Worm (Caenorhabditis elegans) whole organism, L2 larva: Measurements from ENCODE around the gene snfc-5.

Experiments
- C34F6.9 ChIP-seq: fragments of 150-350 bp; optimal IDR thresholded peaks from 2 replicates; lab custom pipeline; 2014; ENCODE audit warnings: missing biosample characterization, missing genetic modification characterization
- F13H6.1 ChIP-seq: sonication (generic microtip); optimal IDR thresholded peaks from 2 replicates; lab custom pipeline; 2016; ENCODE audit warnings: missing genetic modification characterization, missing compliant biosample characterization
- Y55F3AM.14 ChIP-seq: fragments of 200-800 bp; sonication (Bioruptor generic); optimal IDR thresholded peaks from 2 replicates; lab custom pipeline; 2018; ENCODE audit warnings: mild to moderate bottlenecking, missing genetic modification characterization, missing compliant biosample characterization
- ZK546.5 ChIP-seq: sonication (generic microtip); optimal IDR thresholded peaks from 2 replicates; lab custom pipeline; 2017; ENCODE audit warnings: missing biosample characterization, missing genetic modification characterization
- alr-1 ChIP-seq: fragments of 150-350 bp; optimal IDR thresholded peaks from 2 replicates; lab custom pipeline; 2014; ENCODE audit warnings: missing biosample characterization, missing genetic modification characterization
- aly-2 ChIP-seq: fragments of 150-350 bp; optimal IDR thresholded peaks from 2 replicates; lab custom pipeline; 2014; ENCODE audit warnings: missing biosample characterization, missing genetic modification characterization
- ama-1 ChIP-seq: fragments of 150-350 bp; optimal IDR thresholded peaks from 2 replicates; lab custom pipeline; 2018; ENCODE audit warnings: inconsistent platforms
- blmp-1 ChIP-seq: sonication (generic microtip); optimal IDR thresholded peaks from 2 replicates; lab custom pipeline; 2017; ENCODE audit warnings: missing genetic modification characterization, mild to moderate bottlenecking, missing compliant biosample characterization, antibody characterized with exemption, moderate library complexity; ENCODE audit not compliant: insufficient read depth
- ceh-82 ChIP-seq: fragments of 150-350 bp; optimal IDR thresholded peaks from 2 replicates; lab custom pipeline; 2014; ENCODE audit warnings: missing biosample characterization, missing genetic modification characterization
- crh-2 ChIP-seq: sonication (generic microtip); optimal IDR thresholded peaks from 2 replicates; lab custom pipeline; 2017; ENCODE audit warnings: missing biosample characterization, missing genetic modification characterization
- elt-1 ChIP-seq: fragments of 150-350 bp; optimal IDR thresholded peaks from 2 replicates; lab custom pipeline; 2014; ENCODE audit warnings: missing biosample characterization, missing genetic modification characterization
- elt-3 ChIP-seq: sonication (generic microtip); optimal IDR thresholded peaks from 2 replicates; lab custom pipeline; 2017; ENCODE audit warnings: missing biosample characterization, missing genetic modification characterization
- fos-1 ChIP-seq: fragments of 150-350 bp; optimal IDR thresholded peaks from 2 replicates; lab custom pipeline; 2014; ENCODE audit warnings: missing biosample characterization, missing genetic modification characterization
- lin-11 ChIP-seq: fragments of 150-350 bp; sonication (generic microtip); optimal IDR thresholded peaks from 2 replicates; lab custom pipeline; 2014; ENCODE audit warnings: missing biosample characterization, missing genetic modification characterization, inconsistent platforms, mixed read lengths
- lin-13 ChIP-seq: fragments of 150-350 bp; optimal IDR thresholded peaks from 2 replicates; lab custom pipeline; 2014; ENCODE audit warnings: missing biosample characterization, missing genetic modification reagents, missing genetic modification characterization
- lin-39 ChIP-seq: fragments of 150-350 bp; optimal IDR thresholded peaks from 2 replicates; lab custom pipeline; 2014; ENCODE audit warnings: missing biosample characterization, missing genetic modification reagents, missing genetic modification characterization
- lsy-2 ChIP-seq, 2 experiments: fragments of 150-350 bp in 1 of 2; sonication (generic microtip) in 1 of 2; optimal IDR thresholded peaks; 2 replicates each; lab custom pipeline; 2014 to 2017; ENCODE audit warnings: missing biosample characterization in 2 of 2, missing genetic modification characterization in 2 of 2
- mab-5 ChIP-seq: fragments of 150-350 bp; optimal IDR thresholded peaks from 2 replicates; lab custom pipeline; 2014; ENCODE audit warnings: missing biosample characterization, missing genetic modification characterization
- mbf-1 ChIP-seq: sonication (generic microtip); optimal IDR thresholded peaks from 2 replicates; lab custom pipeline; 2017; ENCODE audit warnings: missing biosample characterization, missing genetic modification characterization
- nhr-11 ChIP-seq: fragments of 150-350 bp; optimal IDR thresholded peaks from 2 replicates; lab custom pipeline; 2014; ENCODE audit warnings: missing biosample characterization, missing genetic modification characterization
- nhr-129 ChIP-seq: fragments of 150-350 bp; optimal IDR thresholded peaks from 2 replicates; lab custom pipeline; 2014; ENCODE audit warnings: missing biosample characterization, missing genetic modification characterization
- nhr-21 ChIP-seq: fragments of 150-350 bp; optimal IDR thresholded peaks from 2 replicates; lab custom pipeline; 2014; ENCODE audit warnings: missing biosample characterization, missing genetic modification characterization
- nhr-23 ChIP-seq: fragments of 150-350 bp; optimal IDR thresholded peaks from 2 replicates; lab custom pipeline; 2014; ENCODE audit warnings: missing biosample characterization, missing genetic modification reagents, missing genetic modification characterization
- nhr-237 ChIP-seq: fragments of 150-350 bp; optimal IDR thresholded peaks from 2 replicates; lab custom pipeline; 2014; ENCODE audit warnings: missing biosample characterization, missing genetic modification characterization
- nhr-25 ChIP-seq: fragments of 150-350 bp; sonication (generic microtip); optimal IDR thresholded peaks from 3 replicates; lab custom pipeline; 2014; ENCODE audit warnings: missing biosample characterization, missing genetic modification characterization
- nhr-6 ChIP-seq: fragments of 150-350 bp; optimal IDR thresholded peaks from 2 replicates; lab custom pipeline; 2014; ENCODE audit warnings: missing biosample characterization, missing genetic modification characterization
- nhr-77 ChIP-seq: fragments of 150-350 bp; optimal IDR thresholded peaks from 2 replicates; lab custom pipeline; 2014; ENCODE audit warnings: missing biosample characterization, missing genetic modification characterization
- peb-1 ChIP-seq: fragments of 150-350 bp; optimal IDR thresholded peaks from 2 replicates; lab custom pipeline; 2014; ENCODE audit warnings: missing biosample characterization, missing genetic modification characterization
- sem-4 ChIP-seq: fragments of 150-350 bp; optimal IDR thresholded peaks from 2 replicates; lab custom pipeline; 2014; ENCODE audit warnings: missing biosample characterization, missing genetic modification reagents, missing genetic modification characterization
- skn-1 ChIP-seq: sonication (generic microtip); optimal IDR thresholded peaks from 2 replicates; lab custom pipeline; 2017; ENCODE audit warnings: missing biosample characterization, missing genetic modification characterization
- sma-3 ChIP-seq: sonication (generic microtip); optimal IDR thresholded peaks from 2 replicates; lab custom pipeline; 2016; ENCODE audit warnings: missing genetic modification reagents, missing genetic modification characterization, missing compliant biosample characterization
- unc-55 ChIP-seq: fragments of 150-350 bp; sonication (generic microtip); optimal IDR thresholded peaks from 3 replicates; lab custom pipeline; 2014; ENCODE audit warnings: missing biosample characterization, missing genetic modification reagents, missing genetic modification characterization
- zag-1 ChIP-seq: fragments of 150-350 bp; optimal IDR thresholded peaks from 2 replicates; lab custom pipeline; 2014; ENCODE audit warnings: missing biosample characterization, missing genetic modification characterization
- ztf-1 ChIP-seq: fragments of 200-800 bp; sonication (Bioruptor generic); conservative IDR thresholded peaks from 2 replicates; pipeline ENCODE4 v1.3.6; 2022; ENCODE audit warnings: missing genetic modification characterization, missing compliant biosample characterization
- ztf-11 ChIP-seq: sonication (generic microtip); optimal IDR thresholded peaks from 2 replicates; lab custom pipeline; 2017; ENCODE audit warnings: missing biosample characterization, missing genetic modification characterization
- ztf-4 ChIP-seq: fragments of 150-350 bp; optimal IDR thresholded peaks from 2 replicates; lab custom pipeline; 2014; ENCODE audit warnings: missing biosample characterization, missing genetic modification characterization

Gene snfc-5

DNA sequence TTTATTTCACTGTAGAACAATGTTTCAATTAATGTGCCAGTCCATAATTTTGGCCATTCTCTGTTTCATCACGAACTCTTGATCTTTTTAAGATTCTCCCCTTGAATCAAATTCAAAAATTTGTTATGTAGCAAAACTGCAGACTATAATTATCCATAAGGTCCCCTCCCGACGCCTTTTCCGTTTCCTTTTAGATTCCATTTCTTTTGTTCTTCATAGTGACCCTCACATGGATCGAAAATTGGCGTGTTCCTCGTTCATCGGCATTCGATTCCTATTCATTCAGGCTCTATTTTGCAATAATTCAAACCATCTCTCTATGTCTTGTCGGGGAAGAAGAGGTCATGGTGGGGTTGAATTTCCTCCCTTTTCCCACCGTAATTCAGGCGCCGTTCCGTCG lies 39.9 kb downstream of the snfc-5 start:
- TF ChIP-seq skn-1 (tag; lab: Kevin White, UChicago) = no peak
- no peak for TF ChIP-seq F13H6.1 (tag; lab: Kevin White, UChicago)
- TF ChIP-seq lin-11 (tag; lab: Kevin White, UChicago) = no peak
- no peak for TF ChIP-seq ztf-1 (GFP tag; lab: Robert Waterston, UW)
- no peak for TF ChIP-seq nhr-6
- TF ChIP-seq nhr-129 (tag; lab: Kevin White, UChicago) = no peak
- no peak for TF ChIP-seq ama-1 (lab: Kevin White, UChicago)

DNA sequence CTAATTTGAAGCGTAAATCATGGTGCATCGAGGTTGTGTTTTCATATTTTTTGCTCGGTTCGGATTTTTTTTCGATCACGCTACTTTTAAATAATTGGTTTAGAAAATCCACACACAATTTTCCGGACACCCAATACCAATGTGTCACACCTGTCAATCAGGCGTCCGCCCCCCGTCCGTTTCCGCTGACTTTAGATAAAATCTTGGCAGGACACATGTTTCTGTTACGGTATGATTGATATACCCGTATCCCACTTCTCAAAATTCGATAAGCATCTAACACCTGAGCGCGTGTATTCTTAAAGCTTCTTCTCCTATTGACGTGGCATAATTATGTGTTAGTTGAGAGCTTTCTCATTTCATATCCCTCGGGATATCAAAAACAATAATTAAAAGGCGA lies 43.4 kb downstream of the snfc-5 start:
- TF ChIP-seq sem-4 (tag; lab: Kevin White, UChicago) = no peak
- no peak for TF ChIP-seq ZK546.5 (tag; lab: Kevin White, UChicago)
- TF ChIP-seq blmp-1 = no peak
- no peak for TF ChIP-seq lin-13 (GFP tag; lab: Kevin White, UChicago)
- no peak for TF ChIP-seq Y55F3AM.14
- no peak for TF ChIP-seq elt-3 (tag; lab: Kevin White, UChicago)
- no peak for TF ChIP-seq unc-55 (GFP tag; lab: Kevin White, UChicago)
- no peak for TF ChIP-seq aly-2
- TF ChIP-seq zag-1 = no peak
- no peak for TF ChIP-seq C34F6.9 (tag; lab: Kevin White, UChicago)
- TF ChIP-seq nhr-11 (tag; lab: Kevin White, UChicago) = no peak
- TF ChIP-seq mbf-1 (tag; lab: Kevin White, UChicago) = no peak
- TF ChIP-seq lsy-2 (tag; optimal IDR thresholded peaks at IDR 0.05; lab: Kevin White, UChicago) = no peak
- no peak for TF ChIP-seq peb-1 (tag; lab: Kevin White, UChicago)
- no peak for TF ChIP-seq nhr-77 (tag; lab: Kevin White, UChicago)
- TF ChIP-seq ceh-82 (tag; lab: Kevin White, UChicago) = no peak
- TF ChIP-seq ama-1 (lab: Kevin White, UChicago) = no peak
- TF ChIP-seq, all 48 proteins: peak for 0

DNA sequence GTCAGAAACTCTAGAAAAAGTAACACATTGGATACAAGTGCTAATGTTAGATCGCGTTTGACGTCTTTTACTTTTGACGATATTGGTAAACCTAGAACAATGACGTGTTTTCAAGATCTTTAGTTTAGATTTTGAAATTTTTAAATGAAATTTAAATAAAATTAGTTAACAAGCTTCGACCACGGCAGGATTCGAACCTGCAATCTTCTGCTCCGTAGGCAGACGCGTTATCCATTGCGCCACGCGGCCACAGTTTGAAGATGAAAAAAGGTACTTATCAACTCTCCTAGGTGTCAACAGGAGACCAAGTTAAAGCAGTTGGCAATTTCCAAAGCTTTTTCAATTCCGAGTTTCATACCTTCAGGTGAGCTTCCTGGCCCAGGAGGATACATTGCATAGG lies 44.8 kb downstream of the snfc-5 start:
- TF ChIP-seq nhr-129 (tag; lab: Kevin White, UChicago) = no peak
- TF ChIP-seq Y55F3AM.14 = no peak
- no peak for TF ChIP-seq mab-5 (tag; lab: Kevin White, UChicago)
- no peak for TF ChIP-seq ceh-82 (tag; lab: Kevin White, UChicago)
- TF ChIP-seq peb-1 (tag; lab: Kevin White, UChicago) = no peak
- no peak for TF ChIP-seq nhr-237 (tag; lab: Kevin White, UChicago)
- no peak for TF ChIP-seq ztf-11 (tag; lab: Kevin White, UChicago)
- no peak for TF ChIP-seq ztf-4 (tag; lab: Kevin White, UChicago)
- no peak for TF ChIP-seq elt-1
- TF ChIP-seq nhr-23 = no peak
- no peak for TF ChIP-seq crh-2 (tag; lab: Kevin White, UChicago)
- no peak for TF ChIP-seq unc-55 (GFP tag; lab: Kevin White, UChicago)
- TF ChIP-seq sma-3 = no peak
- no peak for TF ChIP-seq nhr-6
- TF ChIP-seq lsy-2 (tag; optimal IDR thresholded peaks at IDR 0.05; lab: Kevin White, UChicago) = peak in 1 of 2 experiments; percentile 25
- TF ChIP-seq nhr-77 (tag; lab: Kevin White, UChicago) = no peak
- TF ChIP-seq elt-3 (tag; lab: Kevin White, UChicago) = no peak
- TF ChIP-seq C34F6.9 (tag; lab: Kevin White, UChicago) = peak; percentile 8
- TF ChIP-seq alr-1 (tag; lab: Kevin White, UChicago) = no peak
- TF ChIP-seq skn-1 (tag; lab: Kevin White, UChicago) = no peak
- TF ChIP-seq nhr-21 (tag; lab: Kevin White, UChicago) = no peak
- no peak for TF ChIP-seq ZK546.5 (tag; lab: Kevin White, UChicago)
- peak; percentile 40 for TF ChIP-seq fos-1 (tag; lab: Kevin White, UChicago)
- no peak for TF ChIP-seq nhr-25
- no peak for TF ChIP-seq lin-39
- no peak for TF ChIP-seq zag-1

DNA sequence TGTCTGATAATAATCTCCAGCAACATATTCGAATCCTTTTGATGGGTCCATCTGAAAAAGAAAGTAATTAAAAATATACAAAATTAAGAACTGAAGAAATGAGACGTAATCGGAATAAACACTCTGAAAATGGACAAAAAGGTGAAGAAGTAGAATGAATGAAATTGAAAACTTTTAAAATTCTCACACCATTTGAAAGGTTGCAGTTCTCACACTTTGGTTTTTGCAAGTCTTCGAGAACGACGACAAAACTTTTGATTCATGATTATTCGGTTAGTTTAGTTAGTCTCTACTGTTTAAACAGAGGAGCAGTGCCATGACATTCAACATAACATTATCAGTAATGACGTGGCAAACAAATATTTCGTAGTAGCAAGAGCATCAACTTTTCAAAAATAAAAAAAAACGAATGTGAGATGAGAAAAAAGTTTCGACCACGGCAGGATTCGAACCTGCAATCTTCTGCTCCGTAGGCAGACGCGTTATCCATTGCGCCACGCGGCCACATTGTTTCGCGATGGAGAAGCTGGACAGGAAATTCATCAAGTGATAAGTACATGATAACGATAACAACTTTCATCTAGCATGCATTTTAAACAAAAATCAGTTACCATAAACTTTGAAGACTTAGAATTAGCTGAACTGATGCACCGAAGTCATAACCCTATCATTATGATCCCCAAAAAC lies 45.5 kb downstream of the snfc-5 start, which contains the start of gene ceh-43:
TSS of gene ceh-43 (minus strand) at position 51 of the 687 bp plus-strand sequence.
- TF ChIP-seq blmp-1 (no peak), elt-3 (tag; lab: Kevin White, UChicago) (no peak)
